Fruit fly (Drosophila melanogaster): ENCODE results near the gene SelR.
A peak's percentile ranks its signal among the peaks of the same experiment; 100 is the strongest.

- TF ChIP-seq CG11247 (GFP tag; IDR thresholded peaks at IDR 0.05) (no peak), CG7987 (GFP tag; optimal IDR thresholded peaks at IDR 0.05) (no peak), CG1832 (GFP tag; optimal IDR thresholded peaks at IDR 0.05) (no peak), CG4424 (GFP tag; optimal IDR thresholded peaks at IDR 0.05) (no peak), Sox100B (GFP tag; optimal IDR thresholded peaks at IDR 0.05) (no peak), shn (GFP tag; optimal IDR thresholded peaks at IDR 0.05) (peak; percentile 10), CG34422 (GFP tag; IDR thresholded peaks at IDR 0.05) (peak; percentile 37; the same call in 1 of the 3 replicates), CG2202 (tag; optimal IDR thresholded peaks at IDR 0.05) (no peak), CG6683 (GFP tag; optimal IDR thresholded peaks at IDR 0.05) (no peak)
These were observed 13.6 kb upstream of the SelR start, which contains the start of gene Tpc1 for dm6 chr3R:10881824-10882559.

All from whole organism, embryonic.